Fruit fly (Drosophila melanogaster) whole organism, pupa: ENCODE measurements around the gene CG15390.

Experiments
- CG10348 ChIP-seq: fragments of 200-800 bp; sonication (Bioruptor generic); IDR thresholded peaks from 2 replicates; pipeline ENCODE4 v1.3.6; 2022; ENCODE audit warnings: missing biosample characterization, missing genetic modification characterization
- CG12605 ChIP-seq: fragments of 200-800 bp; sonication (Bioruptor generic); IDR thresholded peaks from 2 replicates; pipeline ENCODE4 v1.3.6; 2022; ENCODE audit warnings: missing biosample characterization, missing genetic modification characterization
- CG13204 ChIP-seq: fragments of 200-800 bp; sonication (Bioruptor generic); optimal IDR thresholded peaks from 2 replicates; lab custom pipeline; 2018; ENCODE audit warnings: missing biosample characterization, mild to moderate bottlenecking, missing genetic modification characterization, moderate library complexity
- CG14655 ChIP-seq: fragments of 200-800 bp; sonication (Bioruptor generic); optimal IDR thresholded peaks from 3 replicates; lab custom pipeline; 2017; ENCODE audit warnings: mild to moderate bottlenecking, missing biosample characterization, missing genetic modification reagents, missing genetic modification characterization
- CG15710 ChIP-seq: fragments of 200-800 bp; sonication (Bioruptor generic); optimal IDR thresholded peaks from 2 replicates; lab custom pipeline; 2018; ENCODE audit warnings: missing biosample characterization, mild to moderate bottlenecking, missing genetic modification characterization, moderate library complexity
- CG17806 ChIP-seq: fragments of 200-800 bp; sonication (Bioruptor generic); optimal IDR thresholded peaks from 2 replicates; lab custom pipeline; 2018; ENCODE audit warnings: missing biosample characterization, mild to moderate bottlenecking, missing genetic modification characterization, moderate library complexity
- CG32121 ChIP-seq: fragments of 200-800 bp; sonication (Bioruptor generic); IDR thresholded peaks from 2 replicates; pipeline ENCODE4 v1.3.6; 2022; ENCODE audit warnings: missing biosample characterization, missing genetic modification characterization
- CG34367 ChIP-seq: fragments of 200-800 bp; sonication (Bioruptor generic); optimal IDR thresholded peaks from 2 replicates; lab custom pipeline; 2018; ENCODE audit warnings: missing biosample characterization, mild to moderate bottlenecking, missing genetic modification characterization
- CG4496 ChIP-seq: fragments of 200-800 bp; sonication (Bioruptor generic); IDR thresholded peaks from 3 replicates; pipeline ENCODE4 v1.3.6; 2022; ENCODE audit warnings: missing biosample characterization, missing genetic modification characterization
- CG8159 ChIP-seq: fragments of 200-800 bp; sonication (Bioruptor generic); optimal IDR thresholded peaks from 3 replicates; lab custom pipeline; 2018; ENCODE audit warnings: missing biosample characterization, mild to moderate bottlenecking, missing genetic modification characterization, moderate library complexity
- CG8301 ChIP-seq: fragments of 200-800 bp; sonication (Bioruptor generic); optimal IDR thresholded peaks from 2 replicates; lab custom pipeline; 2018; ENCODE audit warnings: missing biosample characterization, mild to moderate bottlenecking, missing genetic modification characterization
- CG9948 ChIP-seq: fragments of 200-800 bp; sonication (Bioruptor generic); optimal IDR thresholded peaks from 2 replicates; lab custom pipeline; 2018; ENCODE audit warnings: missing biosample characterization, mild to moderate bottlenecking, missing genetic modification characterization, moderate library complexity
- D1 ChIP-seq: fragments of 200-800 bp; sonication (Bioruptor generic); optimal IDR thresholded peaks from 2 replicates; lab custom pipeline; 2018; ENCODE audit warnings: missing biosample characterization, mild to moderate bottlenecking, missing genetic modification characterization, moderate library complexity
- EcR ChIP-seq: fragments of 200-800 bp; sonication (Bioruptor generic); optimal IDR thresholded peaks from 3 replicates; lab custom pipeline; 2019; ENCODE audit warnings: missing biosample characterization, missing genetic modification characterization, mild to moderate bottlenecking, moderate library complexity, missing genetic modification reagents
- Ets98B ChIP-seq: fragments of 200-800 bp; sonication (Bioruptor generic); IDR thresholded peaks from 2 replicates; pipeline ENCODE4 v1.3.6; 2022; ENCODE audit warnings: missing biosample characterization, missing genetic modification characterization
- Pif1A ChIP-seq: fragments of 200-800 bp; sonication (Bioruptor generic); optimal IDR thresholded peaks from 3 replicates; lab custom pipeline; 2016; ENCODE audit warnings: missing biosample characterization, missing genetic modification characterization
- Pif1B ChIP-seq: fragments of 200-800 bp; sonication (Bioruptor generic); optimal IDR thresholded peaks from 3 replicates; lab custom pipeline; 2016; ENCODE audit warnings: missing biosample characterization, missing genetic modification characterization
- Snoo ChIP-seq: fragments of 200-800 bp; sonication (Bioruptor generic); optimal IDR thresholded peaks from 3 replicates; lab custom pipeline; 2017; ENCODE audit warnings: missing biosample characterization, mild to moderate bottlenecking, missing genetic modification characterization, inconsistent platforms
- fd96Ca ChIP-seq: fragments of 200-800 bp; sonication (Bioruptor generic); IDR thresholded peaks from 3 replicates; pipeline ENCODE4 v1.3.6; 2022; ENCODE audit warnings: missing biosample characterization, missing genetic modification characterization
- gl ChIP-seq: fragments of 200-800 bp; sonication (Bioruptor generic); optimal IDR thresholded peaks from 2 replicates; lab custom pipeline; 2018; ENCODE audit warnings: missing biosample characterization, mild to moderate bottlenecking, missing genetic modification characterization
- rn ChIP-seq: fragments of 200-800 bp; sonication (Bioruptor generic); IDR thresholded peaks from 2 replicates; pipeline ENCODE4 v1.3.6; 2022; ENCODE audit warnings: missing biosample characterization, missing genetic modification characterization

Gene CG15390

dm6 chr2L:2391321-2391720 lies 16.8 kb downstream of the CG15390 start, which contains the start of gene CG46448:
Gene CG46448 (plus strand): TSS chr2L:2391660.
- no peak for TF ChIP-seq rn
- TF ChIP-seq CG17806 = no peak
- TF ChIP-seq CG10348 (GFP tag; lab: Robert Waterston, UW) = no peak
- TF ChIP-seq D1 = no peak
- TF ChIP-seq CG4496 (GFP tag; lab: Robert Waterston, UW) = no peak
- no peak for TF ChIP-seq CG9948 (tag; lab: Kevin White, UChicago)
- TF ChIP-seq CG14655 (GFP tag; lab: Kevin White, UChicago) = no peak
- TF ChIP-seq CG8159 (tag; lab: Kevin White, UChicago) = no peak
- TF ChIP-seq, all 21 proteins: peak for 0

dm6 chr2L:2394872-2395271 lies 20.4 kb downstream of the CG15390 start:
- TF ChIP-seq CG8159 (tag; lab: Kevin White, UChicago) = peak; percentile 4
- no peak for TF ChIP-seq CG9948 (tag; lab: Kevin White, UChicago)

- TF ChIP-seq CG32121 (no peak), Ets98B (GFP tag; lab: Robert Waterston, UW) (no peak), CG34367 (tag; lab: Kevin White, UChicago) (no peak), CG8159 (tag; lab: Kevin White, UChicago) (peak; percentile 21), CG4496 (GFP tag; lab: Robert Waterston, UW) (no peak)
These were observed 22.6 kb downstream of the CG15390 start for dm6 chr2L:2397080-2397479.

- no peak for TF ChIP-seq CG32121
- TF ChIP-seq CG12605 (GFP tag; lab: Robert Waterston, UW) = no peak
- TF ChIP-seq CG14655 (GFP tag; lab: Kevin White, UChicago) = no peak
- TF ChIP-seq rn = no peak
- TF ChIP-seq gl = no peak
- no peak for TF ChIP-seq Snoo (tag; lab: Kevin White, UChicago)
- no peak for TF ChIP-seq CG8301
- TF ChIP-seq CG4496 (GFP tag; lab: Robert Waterston, UW) = no peak
- TF ChIP-seq CG15710 = no peak
- no peak for TF ChIP-seq EcR
- no peak for TF ChIP-seq CG34367 (tag; lab: Kevin White, UChicago)
- TF ChIP-seq D1 = no peak
- TF ChIP-seq CG8159 (tag; lab: Kevin White, UChicago) = no peak
- TF ChIP-seq fd96Ca = no peak
- TF ChIP-seq Pif1B (GFP tag; lab: Kevin White, UChicago) = no peak
- TF ChIP-seq Ets98B (GFP tag; lab: Robert Waterston, UW) = no peak
- TF ChIP-seq CG9948 (tag; lab: Kevin White, UChicago) = no peak
- TF ChIP-seq CG13204 (GFP tag; lab: Kevin White, UChicago) = no peak
- no peak for TF ChIP-seq Pif1A (GFP tag; lab: Kevin White, UChicago)
- TF ChIP-seq CG10348 (GFP tag; lab: Robert Waterston, UW) = no peak
These were observed 23.9 kb downstream of the CG15390 start for dm6 chr2L:2398459-2398858.

dm6 chr2L:2399897-2400296 lies 25.4 kb downstream of the CG15390 start, which contains the start of gene VGlut:
Gene VGlut (plus strand): TSS chr2L:2400295.
- TF ChIP-seq Snoo (tag; lab: Kevin White, UChicago) = no peak
- no peak for TF ChIP-seq CG4496 (GFP tag; lab: Robert Waterston, UW)
- TF ChIP-seq CG34367 (tag; lab: Kevin White, UChicago) = no peak
- no peak for TF ChIP-seq gl
- TF ChIP-seq EcR = no peak
- TF ChIP-seq fd96Ca = no peak
- no peak for TF ChIP-seq CG12605 (GFP tag; lab: Robert Waterston, UW)
- no peak for TF ChIP-seq Ets98B (GFP tag; lab: Robert Waterston, UW)
- no peak for TF ChIP-seq CG10348 (GFP tag; lab: Robert Waterston, UW)
- no peak for TF ChIP-seq CG32121
- TF ChIP-seq CG8301 = no peak
- TF ChIP-seq rn = no peak
- TF ChIP-seq CG13204 (GFP tag; lab: Kevin White, UChicago) = no peak
- TF ChIP-seq Pif1B (GFP tag; lab: Kevin White, UChicago) = no peak
- TF ChIP-seq CG9948 (tag; lab: Kevin White, UChicago) = no peak
- TF ChIP-seq CG8159 (tag; lab: Kevin White, UChicago) = no peak
- no peak for TF ChIP-seq CG15710
- no peak for TF ChIP-seq CG14655 (GFP tag; lab: Kevin White, UChicago)
- TF ChIP-seq, all 21 proteins: peak for 0

dm6 chr2L:2402194-2402593 lies 27.7 kb downstream of the CG15390 start:
- TF ChIP-seq CG34367 (tag; lab: Kevin White, UChicago) = no peak
- TF ChIP-seq CG4496 (GFP tag; lab: Robert Waterston, UW) = no peak
- no peak for TF ChIP-seq CG14655 (GFP tag; lab: Kevin White, UChicago)
- no peak for TF ChIP-seq EcR
- no peak for TF ChIP-seq rn
- no peak for TF ChIP-seq CG8159 (tag; lab: Kevin White, UChicago)
- no peak for TF ChIP-seq CG8301
- no peak for TF ChIP-seq Pif1A (GFP tag; lab: Kevin White, UChicago)
- TF ChIP-seq CG15710 = no peak
- no peak for TF ChIP-seq Ets98B (GFP tag; lab: Robert Waterston, UW)
- TF ChIP-seq fd96Ca = no peak
- no peak for TF ChIP-seq CG17806

dm6 chr2L:2404631-2405030 lies 30.1 kb downstream of the CG15390 start:
- TF ChIP-seq CG10348 (GFP tag; lab: Robert Waterston, UW) = no peak
- no peak for TF ChIP-seq fd96Ca
- no peak for TF ChIP-seq CG12605 (GFP tag; lab: Robert Waterston, UW)
- no peak for TF ChIP-seq Ets98B (GFP tag; lab: Robert Waterston, UW)
- TF ChIP-seq CG15710 = no peak
- no peak for TF ChIP-seq CG14655 (GFP tag; lab: Kevin White, UChicago)
- TF ChIP-seq CG9948 (tag; lab: Kevin White, UChicago) = no peak
- no peak for TF ChIP-seq CG13204 (GFP tag; lab: Kevin White, UChicago)
- TF ChIP-seq CG32121 = no peak
- no peak for TF ChIP-seq EcR
- TF ChIP-seq Snoo (tag; lab: Kevin White, UChicago) = no peak
- TF ChIP-seq CG8159 (tag; lab: Kevin White, UChicago) = no peak
